Worm (Caenorhabditis elegans): Measurements from ENCODE around the gene nspc-20.

- TF ChIP-seq klf-2 (GFP tag; conservative IDR thresholded peaks at IDR 0.05) (no peak), T22C8.4 (GFP tag; IDR thresholded peaks at IDR 0.05) (no peak), med-1 (GFP tag; optimal IDR thresholded peaks at IDR 0.05; ENCODE audit: insufficient read depth) (no peak), tab-1 (GFP tag; IDR thresholded peaks at IDR 0.05) (no peak), ztf-23 (GFP tag; IDR thresholded peaks at IDR 0.05) (no peak)
Observed at ce11 chrX:14504551-14504902, 25.5 kb downstream of the nspc-20 start.
